Worm (Caenorhabditis elegans) whole organism, L2 larva: ENCODE measurements around the gene F53F1.3.

ENCODE experiments used
- C34F6.9 ChIP-seq: fragments of 150-350 bp; optimal IDR thresholded peaks from 2 replicates; lab custom pipeline; 2014; ENCODE audit warnings: missing biosample characterization, missing genetic modification characterization
- F13H6.1 ChIP-seq: sonication (generic microtip); optimal IDR thresholded peaks from 2 replicates; lab custom pipeline; 2016; ENCODE audit warnings: missing genetic modification characterization, missing compliant biosample characterization
- Y55F3AM.14 ChIP-seq: fragments of 200-800 bp; sonication (Bioruptor generic); optimal IDR thresholded peaks from 2 replicates; lab custom pipeline; 2018; ENCODE audit warnings: mild to moderate bottlenecking, missing genetic modification characterization, missing compliant biosample characterization
- ZK546.5 ChIP-seq: sonication (generic microtip); optimal IDR thresholded peaks from 2 replicates; lab custom pipeline; 2017; ENCODE audit warnings: missing biosample characterization, missing genetic modification characterization
- aly-2 ChIP-seq: fragments of 150-350 bp; optimal IDR thresholded peaks from 2 replicates; lab custom pipeline; 2014; ENCODE audit warnings: missing biosample characterization, missing genetic modification characterization
- ama-1 ChIP-seq: fragments of 150-350 bp; optimal IDR thresholded peaks from 2 replicates; lab custom pipeline; 2018; ENCODE audit warnings: inconsistent platforms
- blmp-1 ChIP-seq: sonication (generic microtip); optimal IDR thresholded peaks from 2 replicates; lab custom pipeline; 2017; ENCODE audit warnings: missing genetic modification characterization, mild to moderate bottlenecking, missing compliant biosample characterization, antibody characterized with exemption, moderate library complexity; ENCODE audit not compliant: insufficient read depth
- ceh-16 ChIP-seq: fragments of 150-350 bp; optimal IDR thresholded peaks from 2 replicates; lab custom pipeline; 2014; ENCODE audit warnings: missing biosample characterization, missing genetic modification characterization
- crh-2 ChIP-seq: sonication (generic microtip); optimal IDR thresholded peaks from 2 replicates; lab custom pipeline; 2017; ENCODE audit warnings: missing biosample characterization, missing genetic modification characterization
- egl-27 ChIP-seq: sonication (generic microtip); optimal IDR thresholded peaks from 3 replicates; lab custom pipeline; 2017; ENCODE audit warnings: missing biosample characterization, missing genetic modification reagents, missing genetic modification characterization
- elt-1 ChIP-seq: fragments of 150-350 bp; optimal IDR thresholded peaks from 2 replicates; lab custom pipeline; 2014; ENCODE audit warnings: missing biosample characterization, missing genetic modification characterization
- elt-3 ChIP-seq: sonication (generic microtip); optimal IDR thresholded peaks from 2 replicates; lab custom pipeline; 2017; ENCODE audit warnings: missing biosample characterization, missing genetic modification characterization
- fos-1 ChIP-seq: fragments of 150-350 bp; optimal IDR thresholded peaks from 2 replicates; lab custom pipeline; 2014; ENCODE audit warnings: missing biosample characterization, missing genetic modification characterization
- gmeb-1 ChIP-seq: fragments of 150-350 bp; optimal IDR thresholded peaks from 2 replicates; lab custom pipeline; 2014; ENCODE audit warnings: missing biosample characterization, missing genetic modification characterization
- lin-11 ChIP-seq: fragments of 150-350 bp; sonication (generic microtip); optimal IDR thresholded peaks from 2 replicates; lab custom pipeline; 2014; ENCODE audit warnings: missing biosample characterization, missing genetic modification characterization, inconsistent platforms, mixed read lengths
- lin-13 ChIP-seq: fragments of 150-350 bp; optimal IDR thresholded peaks from 2 replicates; lab custom pipeline; 2014; ENCODE audit warnings: missing biosample characterization, missing genetic modification reagents, missing genetic modification characterization
- lin-39 ChIP-seq: fragments of 150-350 bp; optimal IDR thresholded peaks from 2 replicates; lab custom pipeline; 2014; ENCODE audit warnings: missing biosample characterization, missing genetic modification reagents, missing genetic modification characterization
- lsy-2 ChIP-seq, 2 experiments: fragments of 150-350 bp in 1 of 2; sonication (generic microtip) in 1 of 2; optimal IDR thresholded peaks; 2 replicates each; lab custom pipeline; 2014 to 2017; ENCODE audit warnings: missing biosample characterization in 2 of 2, missing genetic modification characterization in 2 of 2
- mbf-1 ChIP-seq: sonication (generic microtip); optimal IDR thresholded peaks from 2 replicates; lab custom pipeline; 2017; ENCODE audit warnings: missing biosample characterization, missing genetic modification characterization
- mdl-1 ChIP-seq, 2 experiments: fragments of 150-350 bp in 1 of 2; sonication (generic microtip) in 1 of 2; optimal IDR thresholded peaks; 2 replicates each; lab custom pipeline; 2017; ENCODE audit warnings: missing biosample characterization in 2 of 2, missing genetic modification characterization in 2 of 2
- nhr-10 ChIP-seq: sonication (generic microtip); optimal IDR thresholded peaks from 2 replicates; lab custom pipeline; 2017; ENCODE audit warnings: missing biosample characterization, missing genetic modification characterization
- nhr-11 ChIP-seq: fragments of 150-350 bp; optimal IDR thresholded peaks from 2 replicates; lab custom pipeline; 2014; ENCODE audit warnings: missing biosample characterization, missing genetic modification characterization
- nhr-12 ChIP-seq: fragments of 150-350 bp; optimal IDR thresholded peaks from 2 replicates; lab custom pipeline; 2014; ENCODE audit warnings: missing biosample characterization, missing genetic modification characterization
- nhr-21 ChIP-seq: fragments of 150-350 bp; optimal IDR thresholded peaks from 2 replicates; lab custom pipeline; 2014; ENCODE audit warnings: missing biosample characterization, missing genetic modification characterization
- nhr-237 ChIP-seq: fragments of 150-350 bp; optimal IDR thresholded peaks from 2 replicates; lab custom pipeline; 2014; ENCODE audit warnings: missing biosample characterization, missing genetic modification characterization
- nhr-25 ChIP-seq: fragments of 150-350 bp; sonication (generic microtip); optimal IDR thresholded peaks from 3 replicates; lab custom pipeline; 2014; ENCODE audit warnings: missing biosample characterization, missing genetic modification characterization
- nhr-77 ChIP-seq: fragments of 150-350 bp; optimal IDR thresholded peaks from 2 replicates; lab custom pipeline; 2014; ENCODE audit warnings: missing biosample characterization, missing genetic modification characterization
- peb-1 ChIP-seq: fragments of 150-350 bp; optimal IDR thresholded peaks from 2 replicates; lab custom pipeline; 2014; ENCODE audit warnings: missing biosample characterization, missing genetic modification characterization
- sem-4 ChIP-seq: fragments of 150-350 bp; optimal IDR thresholded peaks from 2 replicates; lab custom pipeline; 2014; ENCODE audit warnings: missing biosample characterization, missing genetic modification reagents, missing genetic modification characterization
- skn-1 ChIP-seq: sonication (generic microtip); optimal IDR thresholded peaks from 2 replicates; lab custom pipeline; 2017; ENCODE audit warnings: missing biosample characterization, missing genetic modification characterization
- sma-3 ChIP-seq: sonication (generic microtip); optimal IDR thresholded peaks from 2 replicates; lab custom pipeline; 2016; ENCODE audit warnings: missing genetic modification reagents, missing genetic modification characterization, missing compliant biosample characterization
- sma-9 ChIP-seq, 2 experiments: fragments of 150-350 bp in 1 of 2; sonication (generic microtip) in 1 of 2; optimal IDR thresholded peaks; 2 replicates each; lab custom pipeline; 2014 to 2016; ENCODE audit warnings: missing genetic modification characterization in 2 of 2, mild to moderate bottlenecking in 1 of 2, missing biosample characterization in 1 of 2, missing compliant biosample characterization in 1 of 2, missing genetic modification reagents in 1 of 2, moderate library complexity in 1 of 2
- zag-1 ChIP-seq: fragments of 150-350 bp; optimal IDR thresholded peaks from 2 replicates; lab custom pipeline; 2014; ENCODE audit warnings: missing biosample characterization, missing genetic modification characterization
- ztf-11 ChIP-seq: sonication (generic microtip); optimal IDR thresholded peaks from 2 replicates; lab custom pipeline; 2017; ENCODE audit warnings: missing biosample characterization, missing genetic modification characterization

F53F1.3 gene

DNA sequence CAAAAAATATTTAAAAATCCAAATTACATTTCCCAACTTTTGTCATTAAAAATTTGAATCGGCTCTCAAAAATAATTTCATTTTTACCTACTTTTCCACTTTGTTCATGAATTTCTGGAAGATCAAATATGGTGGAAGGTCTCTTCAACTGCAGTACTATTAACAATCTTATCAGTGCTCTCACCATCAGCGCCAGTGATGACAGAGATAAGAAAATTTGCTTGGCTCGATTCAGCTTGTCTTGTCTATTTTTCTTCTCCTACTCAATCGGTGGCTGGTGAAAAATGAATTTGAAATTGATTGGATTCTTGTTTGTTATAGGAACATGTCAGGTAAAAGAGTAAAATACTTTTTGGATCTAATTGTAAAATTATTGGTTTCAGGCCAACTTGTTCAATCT is 27.1 kb upstream of the F53F1.3 start, which contains the start of gene cpz-2:
TSS of gene cpz-2 (plus strand) at position 210 of the 400 bp plus-strand sequence.
- TF ChIP-seq skn-1 (tag; lab: Kevin White, UChicago), result peak; percentile 23
- TF ChIP-seq fos-1 (tag; lab: Kevin White, UChicago), result peak; percentile 70
- no peak for TF ChIP-seq lin-13 (GFP tag; lab: Kevin White, UChicago)
- TF ChIP-seq nhr-21 (tag; lab: Kevin White, UChicago), result no peak
- TF ChIP-seq crh-2 (tag; lab: Kevin White, UChicago), result peak; percentile 21
- peak; percentile 12 for TF ChIP-seq gmeb-1 (tag; lab: Kevin White, UChicago)

DNA sequence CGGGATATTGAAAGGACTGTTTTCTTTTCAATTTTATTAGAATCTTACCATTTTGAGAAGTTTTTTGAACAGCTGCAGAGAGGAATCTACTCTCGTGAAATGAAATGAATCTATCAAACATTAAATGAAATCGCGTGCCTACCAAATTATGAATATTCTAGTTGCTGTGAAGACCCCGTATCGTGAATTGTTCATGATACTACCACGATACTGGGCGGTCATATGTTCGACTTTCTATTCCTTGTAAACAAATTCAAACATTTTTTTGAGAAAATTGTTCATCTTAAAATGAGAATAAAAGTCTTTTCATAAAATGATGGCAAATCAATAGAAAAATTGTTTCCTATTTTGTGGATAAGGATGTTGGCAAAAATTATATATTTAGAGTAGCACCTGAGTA is 22.2 kb upstream of the F53F1.3 start, which contains the start of gene gcy-34:
TSS of gene gcy-34 (minus strand) at position 101 of the 400 bp plus-strand sequence.
- TF ChIP-seq aly-2 (tag; lab: Kevin White, UChicago) (no peak), skn-1 (tag; lab: Kevin White, UChicago) (no peak), nhr-12 (tag; lab: Kevin White, UChicago) (no peak), lsy-2 (tag; optimal IDR thresholded peaks at IDR 0.05; lab: Kevin White, UChicago) (no peak), ceh-16 (tag; lab: Kevin White, UChicago) (no peak), nhr-237 (tag; lab: Kevin White, UChicago) (no peak), C34F6.9 (tag; lab: Kevin White, UChicago) (no peak), peb-1 (tag; lab: Kevin White, UChicago) (no peak)

DNA sequence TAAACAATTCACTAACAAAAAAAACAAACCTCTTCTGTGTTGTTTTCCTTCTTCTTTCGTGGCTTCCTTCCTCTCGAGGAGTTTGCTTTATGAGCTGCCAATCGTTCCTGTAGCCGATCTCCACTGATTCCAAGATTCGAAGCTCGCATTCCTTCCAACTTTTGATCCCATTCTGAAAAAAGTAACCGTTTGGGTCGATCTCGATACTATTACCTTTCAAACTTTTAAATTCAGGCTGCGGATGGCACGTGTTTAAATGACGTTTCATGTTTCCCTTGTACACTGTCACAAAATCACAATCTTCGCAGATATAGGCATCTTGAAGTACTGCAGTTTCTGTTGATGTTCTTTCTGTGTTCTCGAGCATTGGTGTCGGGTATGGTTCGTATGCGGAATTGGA is 20.6 kb upstream of the F53F1.3 start:
- no peak for TF ChIP-seq lin-11 (tag; lab: Kevin White, UChicago)
- no peak for TF ChIP-seq nhr-25
- TF ChIP-seq C34F6.9 (tag; lab: Kevin White, UChicago), result no peak
- no peak for TF ChIP-seq nhr-21 (tag; lab: Kevin White, UChicago)
- no peak for TF ChIP-seq skn-1 (tag; lab: Kevin White, UChicago)
- no peak for TF ChIP-seq nhr-10
- TF ChIP-seq ama-1, result no peak
- no peak for TF ChIP-seq zag-1 (tag; lab: Kevin White, UChicago)
- no peak for TF ChIP-seq peb-1 (tag; lab: Kevin White, UChicago)
- TF ChIP-seq ztf-11 (tag; lab: Kevin White, UChicago), result no peak
- TF ChIP-seq lin-39 (tag; lab: Kevin White, UChicago), result no peak
- TF ChIP-seq sma-9 (GFP tag; optimal IDR thresholded peaks at IDR 0.05; lab: Kevin White, UChicago), result no peak
- no peak for TF ChIP-seq sma-9 (tag; optimal IDR thresholded peaks at IDR 0.05; lab: Kevin White, UChicago)
- TF ChIP-seq mdl-1 (tag; optimal IDR thresholded peaks at IDR 0.05; lab: Kevin White, UChicago), result no peak
- no peak for TF ChIP-seq egl-27 (tag; lab: Kevin White, UChicago)

DNA sequence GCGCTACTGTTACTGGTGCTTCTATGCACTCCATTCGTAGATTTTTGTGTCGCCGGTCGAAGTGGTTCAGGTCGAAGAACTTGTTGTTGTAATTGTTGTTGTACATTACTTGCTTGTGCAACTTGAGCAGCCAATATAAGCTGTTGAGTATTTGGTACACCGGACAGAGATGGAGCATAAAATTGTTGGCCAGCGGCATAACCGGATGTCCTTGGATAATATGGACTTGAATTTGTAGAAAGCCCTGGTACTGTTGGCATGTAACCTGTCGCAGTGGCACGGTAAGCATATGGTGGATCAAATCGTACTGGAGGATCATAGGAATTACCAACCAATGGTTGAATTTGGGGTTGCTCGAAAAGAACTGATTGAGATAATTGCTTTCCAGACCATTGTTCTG is 19.1 kb upstream of the F53F1.3 start:
- no peak for TF ChIP-seq egl-27 (tag; lab: Kevin White, UChicago)
- no peak for TF ChIP-seq skn-1 (tag; lab: Kevin White, UChicago)
- TF ChIP-seq F13H6.1 (tag; lab: Kevin White, UChicago), result no peak
- no peak for TF ChIP-seq elt-3 (tag; lab: Kevin White, UChicago)
- no peak for TF ChIP-seq Y55F3AM.14 (GFP tag; lab: Kevin White, UChicago)
- TF ChIP-seq nhr-10, result no peak

DNA sequence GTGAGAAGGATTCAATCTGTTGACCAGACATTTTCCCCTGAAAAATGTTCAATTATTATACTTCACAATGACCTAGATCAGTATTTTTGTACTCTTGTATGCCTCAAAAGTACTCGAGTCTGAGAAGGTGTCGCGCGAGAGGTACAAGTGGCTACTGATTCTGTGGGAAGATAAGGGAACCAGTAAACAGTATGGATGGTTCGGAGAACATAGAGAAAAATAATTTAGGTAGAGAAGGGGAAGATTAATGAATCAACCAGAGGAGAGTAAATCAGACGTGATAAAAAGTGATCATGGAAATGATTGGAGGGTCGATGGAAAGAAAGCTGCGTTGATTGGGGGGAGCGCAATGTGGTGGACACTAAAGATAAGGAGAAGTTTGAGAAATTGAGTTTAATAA is 18.6 kb upstream of the F53F1.3 start:
- TF ChIP-seq gmeb-1 (tag; lab: Kevin White, UChicago), result no peak
- TF ChIP-seq mbf-1 (tag; lab: Kevin White, UChicago), result no peak
- TF ChIP-seq sem-4 (tag; lab: Kevin White, UChicago), result no peak
- TF ChIP-seq sma-9 (GFP tag; optimal IDR thresholded peaks at IDR 0.05; lab: Kevin White, UChicago), result peak; percentile 64
- TF ChIP-seq sma-9 (tag; optimal IDR thresholded peaks at IDR 0.05; lab: Kevin White, UChicago), result no peak
- no peak for TF ChIP-seq elt-1 (tag; lab: Kevin White, UChicago)
- no peak for TF ChIP-seq nhr-11
- TF ChIP-seq ceh-16 (tag; lab: Kevin White, UChicago), result peak; percentile 68
- TF ChIP-seq ZK546.5 (tag; lab: Kevin White, UChicago), result no peak
- TF ChIP-seq nhr-25, result peak; percentile 50
- TF ChIP-seq lsy-2 (tag; optimal IDR thresholded peaks at IDR 0.05; lab: Kevin White, UChicago), result peak in 1 of 2 experiments; percentile 2
- peak; percentile 0 for TF ChIP-seq crh-2 (tag; lab: Kevin White, UChicago)
- peak; percentile 67 for TF ChIP-seq egl-27 (tag; lab: Kevin White, UChicago)
- no peak for TF ChIP-seq nhr-77 (tag; lab: Kevin White, UChicago)
- TF ChIP-seq nhr-21 (tag; lab: Kevin White, UChicago), result peak; percentile 64
- TF ChIP-seq sma-3, result peak; percentile 74
- peak; percentile 38 for TF ChIP-seq fos-1 (tag; lab: Kevin White, UChicago)
- no peak for TF ChIP-seq blmp-1 (tag; lab: Kevin White, UChicago)
